Worm (Caenorhabditis elegans) whole organism, L1 larva: ENCODE results near the gene sqv-1.

Experiments
- ama-1 ChIP-seq: fragments of 150-350 bp; optimal IDR thresholded peaks from 2 replicates; lab custom pipeline; 2014
- ets-5 ChIP-seq: fragments of 200-800 bp; sonication (Bioruptor generic); IDR thresholded peaks from 2 replicates; pipeline ENCODE4 v1.3.6; 2022; ENCODE audit warnings: missing genetic modification characterization, missing compliant biosample characterization
- fkh-8 ChIP-seq: sonication (generic microtip); optimal IDR thresholded peaks from 2 replicates; lab custom pipeline; 2016; ENCODE audit warnings: mild to moderate bottlenecking, missing genetic modification characterization, missing compliant biosample characterization
- fos-1 ChIP-seq: fragments of 150-350 bp; optimal IDR thresholded peaks from 2 replicates; lab custom pipeline; 2014; ENCODE audit warnings: missing biosample characterization, missing genetic modification characterization
- lin-13 ChIP-seq: fragments of 150-350 bp; optimal IDR thresholded peaks from 2 replicates; lab custom pipeline; 2014; ENCODE audit warnings: missing biosample characterization, missing genetic modification reagents, missing genetic modification characterization
- lin-35 ChIP-seq, 2 experiments: fragments of 150-350 bp; optimal IDR thresholded peaks; 2 replicates each; lab custom pipeline; 2014; ENCODE audit warnings: missing biosample characterization in 2 of 2, missing genetic modification characterization in 2 of 2, missing genetic modification reagents in 2 of 2
- mdl-1 ChIP-seq, 2 experiments: fragments of 150-350 bp; optimal IDR thresholded peaks; 2 replicates each; lab custom pipeline; 2014 to 2017; ENCODE audit warnings: missing biosample characterization in 2 of 2, missing genetic modification characterization in 2 of 2, inconsistent platforms in 1 of 2
- nhr-11 ChIP-seq: fragments of 150-350 bp; optimal IDR thresholded peaks from 2 replicates; lab custom pipeline; 2014; ENCODE audit warnings: missing biosample characterization, missing genetic modification characterization
- nhr-237 ChIP-seq: fragments of 150-350 bp; optimal IDR thresholded peaks from 2 replicates; lab custom pipeline; 2014; ENCODE audit warnings: missing biosample characterization, missing genetic modification characterization
- nhr-71 ChIP-seq: sonication (generic microtip); optimal IDR thresholded peaks from 2 replicates; lab custom pipeline; 2016; ENCODE audit warnings: mild to moderate bottlenecking, missing genetic modification characterization, moderate library complexity, missing compliant biosample characterization
- nhr-85 ChIP-seq: sonication (generic microtip); peaks from one replicate; lab custom pipeline; 2016; ENCODE audit warnings: missing genetic modification characterization, inconsistent platforms, missing compliant biosample characterization
- unc-62 ChIP-seq: fragments of 150-350 bp; optimal IDR thresholded peaks from 2 replicates; lab custom pipeline; 2014; ENCODE audit warnings: missing biosample characterization, missing genetic modification reagents, missing genetic modification characterization
- ztf-11 ChIP-seq, 2 experiments: sonication (generic microtip); optimal IDR thresholded peaks; 2 replicates each; lab custom pipeline; 2016 to 2017; ENCODE audit warnings: missing genetic modification characterization in 2 of 2, missing biosample characterization in 1 of 2, missing compliant biosample characterization in 1 of 2

- TF ChIP-seq unc-62 (GFP tag; lab: Kevin White, UChicago): no peak
- no peak for TF ChIP-seq mdl-1 (tag; optimal IDR thresholded peaks at IDR 0.05; lab: Kevin White, UChicago)
- TF ChIP-seq ztf-11 (tag; optimal IDR thresholded peaks at IDR 0.05; lab: Kevin White, UChicago): no peak
- TF ChIP-seq nhr-237: no peak
- no peak for TF ChIP-seq fos-1 (tag; lab: Kevin White, UChicago)
- no peak for TF ChIP-seq nhr-11 (tag; lab: Kevin White, UChicago)
- no peak for TF ChIP-seq ama-1 (lab: Kevin White, UChicago)
- TF ChIP-seq fkh-8 (tag; lab: Kevin White, UChicago): no peak
- no peak for TF ChIP-seq lin-13 (GFP tag; lab: Kevin White, UChicago)
- TF ChIP-seq nhr-71 (tag; lab: Kevin White, UChicago): no peak
- TF ChIP-seq lin-35 (GFP tag; optimal IDR thresholded peaks at IDR 0.05; lab: Kevin White, UChicago): no peak
- TF ChIP-seq nhr-85: no peak
- no peak for TF ChIP-seq ets-5 (GFP tag; lab: Robert Waterston, UW)
Observed at ce11 chrIV:8382695-8383094, 21.8 kb downstream of the sqv-1 start, which contains the start of gene D2096.9.
